Worm (Caenorhabditis elegans): ENCODE data around the gene srbc-79.

The srbc-79 gene

ce11 chrV:20497537-20497936 lies 5.3 kb upstream of the srbc-79 start:
- TF ChIP-seq unc-62 (GFP tag; optimal IDR thresholded peaks at IDR 0.05) = no peak

- no peak for TF ChIP-seq unc-62 (GFP tag; optimal IDR thresholded peaks at IDR 0.05)
Observed at ce11 chrV:20493271-20494231, 1.3 kb upstream of the srbc-79 start, which contains the start of gene B0250.5. Gene B0250.5 (plus strand): TSS chrV:20493924.

- no peak for TF ChIP-seq unc-62 (GFP tag; optimal IDR thresholded peaks at IDR 0.05)
Observed at ce11 chrV:20489102-20489501, 3.2 kb downstream of the srbc-79 start, which contains the start of gene srbc-78. Gene srbc-78 (minus strand): TSS chrV:20489202.

- TF ChIP-seq unc-62 (GFP tag; optimal IDR thresholded peaks at IDR 0.05) = no peak
Observed at ce11 chrV:20486549-20486948, 5.7 kb downstream of the srbc-79 start.

- no peak for TF ChIP-seq unc-62 (GFP tag; optimal IDR thresholded peaks at IDR 0.05)
Observed at ce11 chrV:20485285-20485684, 7.0 kb downstream of the srbc-79 start, which contains the start of gene dhcr-7. Gene dhcr-7 (minus strand): TSS chrV:20485385.

- no peak for TF ChIP-seq unc-62 (GFP tag; optimal IDR thresholded peaks at IDR 0.05)
Observed at ce11 chrV:20480790-20481189, 11.5 kb downstream of the srbc-79 start.

- TF ChIP-seq unc-62 (GFP tag; optimal IDR thresholded peaks at IDR 0.05) = no peak
Observed at ce11 chrV:20479013-20479739, 13.1 kb downstream of the srbc-79 start, which contains the start of the genes calf-1 and rpl-2. Gene calf-1 (minus strand): TSS chrV:20479089. Gene rpl-2 (plus strand): TSS chrV:20479689.

- no peak for TF ChIP-seq unc-62 (GFP tag; optimal IDR thresholded peaks at IDR 0.05)
Observed at ce11 chrV:20476981-20477380, 15.3 kb downstream of the srbc-79 start.

ce11 chrV:20476514-20476913 lies 15.8 kb downstream of the srbc-79 start:
- TF ChIP-seq unc-62 (GFP tag; optimal IDR thresholded peaks at IDR 0.05) = no peak

ce11 chrV:20475830-20476229 lies 16.5 kb downstream of the srbc-79 start, which contains the start of gene B0250.7:
Gene B0250.7 (minus strand): TSS chrV:20476061.
- no peak for TF ChIP-seq unc-62 (GFP tag; optimal IDR thresholded peaks at IDR 0.05)

- TF ChIP-seq unc-62 (GFP tag; optimal IDR thresholded peaks at IDR 0.05) = no peak
Observed at ce11 chrV:20475029-20475428, 17.3 kb downstream of the srbc-79 start.

ce11 chrV:20470385-20470784 lies 21.9 kb downstream of the srbc-79 start, which contains the start of gene B0250.8:
Gene B0250.8 (minus strand): TSS chrV:20470485.
- TF ChIP-seq unc-62 (GFP tag; optimal IDR thresholded peaks at IDR 0.05) = no peak

ce11 chrV:20464778-20465177 lies 27.5 kb downstream of the srbc-79 start:
- no peak for TF ChIP-seq unc-62 (GFP tag; optimal IDR thresholded peaks at IDR 0.05)

ce11 chrV:20460808-20461207 lies 31.5 kb downstream of the srbc-79 start, which contains the start of gene B0250.18:
Gene B0250.18 (minus strand): TSS chrV:20460908.
- TF ChIP-seq unc-62 (GFP tag; optimal IDR thresholded peaks at IDR 0.05) = no peak

ce11 chrV:20457155-20457554 lies 35.1 kb downstream of the srbc-79 start:
- TF ChIP-seq unc-62 (GFP tag; optimal IDR thresholded peaks at IDR 0.05) = no peak

- TF ChIP-seq unc-62 (GFP tag; optimal IDR thresholded peaks at IDR 0.05) = no peak
Observed at ce11 chrV:20455637-20456036, 36.6 kb downstream of the srbc-79 start.
